Worm (Caenorhabditis elegans) whole organism, L1 larva: Measurements from ENCODE around the gene cyp-25A3.

ENCODE experiments used
- C16A3.4 ChIP-seq: fragments of 150-350 bp; optimal IDR thresholded peaks from 2 replicates; lab custom pipeline; 2014; ENCODE audit warnings: missing biosample characterization, missing genetic modification characterization
- C34B4.2 ChIP-seq: sonication (generic microtip); optimal IDR thresholded peaks from 2 replicates; lab custom pipeline; 2017; ENCODE audit warnings: mild to moderate bottlenecking, missing genetic modification characterization, missing compliant biosample characterization
- F16B12.6 ChIP-seq: fragments of 150-350 bp; optimal IDR thresholded peaks from 2 replicates; lab custom pipeline; 2014; ENCODE audit warnings: missing biosample characterization, missing genetic modification characterization
- ama-1 ChIP-seq: fragments of 150-350 bp; optimal IDR thresholded peaks from 2 replicates; lab custom pipeline; 2014
- blmp-1 ChIP-seq: fragments of 150-350 bp; optimal IDR thresholded peaks from 2 replicates; lab custom pipeline; 2014; ENCODE audit warnings: missing biosample characterization, missing genetic modification characterization
- dsc-1 ChIP-seq: sonication (generic microtip); optimal IDR thresholded peaks from 2 replicates; lab custom pipeline; 2016; ENCODE audit warnings: mild to moderate bottlenecking, missing genetic modification characterization, missing compliant biosample characterization
- efl-1 ChIP-seq, 4 experiments: fragments of 150-350 bp; optimal IDR thresholded peaks in 3 of 4; peaks in 1 of 4; 1 replicate in 1 of 4; 2 replicates in 3 of 4; lab custom pipeline; 2014; ENCODE audit warnings: missing biosample characterization in 2 of 4, missing genetic modification characterization in 2 of 4, missing genetic modification reagents in 2 of 4
- egl-27 ChIP-seq, 2 experiments: fragments of 150-350 bp in 1 of 2; sonication (generic microtip); optimal IDR thresholded peaks; 3 replicates each; lab custom pipeline; 2017 to 2018; ENCODE audit warnings: missing biosample characterization in 2 of 2, missing genetic modification characterization in 2 of 2, missing genetic modification reagents in 2 of 2
- elt-2 ChIP-seq: sonication (generic microtip); optimal IDR thresholded peaks from 2 replicates; lab custom pipeline; 2016; ENCODE audit warnings: missing genetic modification characterization, mild to moderate bottlenecking, inconsistent platforms, missing compliant biosample characterization, missing genetic modification reagents
- elt-3 ChIP-seq, 6 experiments: fragments of 150-350 bp in 1 of 6; sonication (generic microtip); optimal IDR thresholded peaks; 2 replicates each; lab custom pipeline; 2017 to 2018; ENCODE audit warnings: missing biosample characterization in 6 of 6, missing genetic modification characterization in 6 of 6, inconsistent platforms in 1 of 6
- ets-5 ChIP-seq: fragments of 200-800 bp; sonication (Bioruptor generic); IDR thresholded peaks from 2 replicates; pipeline ENCODE4 v1.3.6; 2022; ENCODE audit warnings: missing genetic modification characterization, missing compliant biosample characterization
- fkh-4 ChIP-seq: sonication (generic microtip); optimal IDR thresholded peaks from 2 replicates; lab custom pipeline; 2016; ENCODE audit warnings: missing compliant biosample characterization, missing genetic modification characterization, borderline replicate concordance
- fkh-8 ChIP-seq: sonication (generic microtip); optimal IDR thresholded peaks from 2 replicates; lab custom pipeline; 2016; ENCODE audit warnings: mild to moderate bottlenecking, missing genetic modification characterization, missing compliant biosample characterization
- hlh-17 ChIP-seq: fragments of 200-800 bp; sonication (Bioruptor generic); optimal IDR thresholded peaks from 2 replicates; lab custom pipeline; 2018; ENCODE audit warnings: missing genetic modification characterization, mild to moderate bottlenecking, missing compliant biosample characterization, moderate library complexity, borderline replicate concordance
- hlh-4 ChIP-seq: sonication (generic microtip); optimal IDR thresholded peaks from 2 replicates; lab custom pipeline; 2016; ENCODE audit warnings: mild to moderate bottlenecking, missing genetic modification characterization, missing compliant biosample characterization
- lin-13 ChIP-seq: fragments of 150-350 bp; optimal IDR thresholded peaks from 2 replicates; lab custom pipeline; 2014; ENCODE audit warnings: missing biosample characterization, missing genetic modification reagents, missing genetic modification characterization
- lin-14 ChIP-seq: fragments of 200-800 bp; sonication (Bioruptor generic); optimal IDR thresholded peaks from 2 replicates; lab custom pipeline; 2018; ENCODE audit warnings: mild to moderate bottlenecking, missing genetic modification characterization, moderate library complexity, missing compliant biosample characterization
- lin-35 ChIP-seq, 2 experiments: fragments of 150-350 bp; optimal IDR thresholded peaks; 2 replicates each; lab custom pipeline; 2014; ENCODE audit warnings: missing biosample characterization in 2 of 2, missing genetic modification characterization in 2 of 2, missing genetic modification reagents in 2 of 2
- lin-39 ChIP-seq: fragments of 150-350 bp; optimal IDR thresholded peaks from 2 replicates; lab custom pipeline; 2014; ENCODE audit warnings: missing biosample characterization, missing genetic modification reagents, missing genetic modification characterization
- lir-3 ChIP-seq: sonication (generic microtip); optimal IDR thresholded peaks from 2 replicates; lab custom pipeline; 2016; ENCODE audit warnings: mild to moderate bottlenecking, missing genetic modification characterization, moderate library complexity, missing compliant biosample characterization; ENCODE audit not compliant: poor library complexity
- lsy-2 ChIP-seq, 2 experiments: fragments of 150-350 bp; optimal IDR thresholded peaks; 2 replicates each; lab custom pipeline; 2014; ENCODE audit warnings: missing biosample characterization in 2 of 2, missing genetic modification characterization in 2 of 2
- mab-9 ChIP-seq: fragments of 200-800 bp; sonication (Bioruptor generic); IDR thresholded peaks from 2 replicates; pipeline ENCODE4 v1.3.6; 2022; ENCODE audit warnings: missing genetic modification reagents, missing genetic modification characterization, missing compliant biosample characterization
- mep-1 ChIP-seq: fragments of 150-350 bp; optimal IDR thresholded peaks from 2 replicates; lab custom pipeline; 2014; ENCODE audit warnings: missing biosample characterization, missing genetic modification characterization
- nhr-19 ChIP-seq: fragments of 200-800 bp; sonication (Bioruptor generic); conservative IDR thresholded peaks from 2 replicates; pipeline ENCODE4 v1.3.6; 2022; ENCODE audit warnings: missing genetic modification characterization, missing compliant biosample characterization
- nhr-20 ChIP-seq: sonication (generic microtip); optimal IDR thresholded peaks from 2 replicates; lab custom pipeline; 2016; ENCODE audit warnings: mild to moderate bottlenecking, missing genetic modification characterization, missing compliant biosample characterization
- nhr-47 ChIP-seq: sonication (generic microtip); optimal IDR thresholded peaks from 2 replicates; lab custom pipeline; 2016; ENCODE audit warnings: mild to moderate bottlenecking, missing genetic modification characterization, moderate library complexity, missing compliant biosample characterization
- nhr-71 ChIP-seq: sonication (generic microtip); optimal IDR thresholded peaks from 2 replicates; lab custom pipeline; 2016; ENCODE audit warnings: mild to moderate bottlenecking, missing genetic modification characterization, moderate library complexity, missing compliant biosample characterization
- nhr-90 ChIP-seq: sonication (generic microtip); optimal IDR thresholded peaks from 2 replicates; lab custom pipeline; 2016; ENCODE audit warnings: mild to moderate bottlenecking, missing genetic modification characterization, missing compliant biosample characterization; ENCODE audit not compliant: poor library complexity
- pag-3 ChIP-seq: sonication (generic microtip); optimal IDR thresholded peaks from 2 replicates; lab custom pipeline; 2017; ENCODE audit warnings: missing genetic modification characterization, mild to moderate bottlenecking, missing compliant biosample characterization, antibody characterized with exemption, borderline replicate concordance; ENCODE audit not compliant: insufficient read depth
- rnt-1 ChIP-seq: sonication (generic microtip); optimal IDR thresholded peaks from 2 replicates; lab custom pipeline; 2016; ENCODE audit warnings: mild to moderate bottlenecking, missing genetic modification characterization, moderate library complexity, missing compliant biosample characterization
- snpc-4 ChIP-seq: fragments of 150-350 bp; optimal IDR thresholded peaks from 2 replicates; lab custom pipeline; 2014; ENCODE audit warnings: missing biosample characterization, missing genetic modification characterization
- snu-23 ChIP-seq: sonication (generic microtip); optimal IDR thresholded peaks from 2 replicates; lab custom pipeline; 2016; ENCODE audit warnings: missing genetic modification characterization, missing compliant biosample characterization
- sptf-1 ChIP-seq: fragments of 150-350 bp; optimal IDR thresholded peaks from 2 replicates; lab custom pipeline; 2014; ENCODE audit warnings: missing biosample characterization, missing genetic modification characterization
- sup-37 ChIP-seq: fragments of 200-800 bp; sonication (Bioruptor generic); optimal IDR thresholded peaks from 2 replicates; lab custom pipeline; 2018; ENCODE audit warnings: mild to moderate bottlenecking, missing genetic modification characterization, missing compliant biosample characterization
- tbx-2 ChIP-seq: sonication (generic microtip); optimal IDR thresholded peaks from 2 replicates; lab custom pipeline; 2016; ENCODE audit warnings: missing genetic modification characterization, missing compliant biosample characterization
- tlp-1 ChIP-seq: fragments of 150-350 bp; optimal IDR thresholded peaks from 2 replicates; lab custom pipeline; 2014; ENCODE audit warnings: missing biosample characterization, missing genetic modification characterization
- unc-98 ChIP-seq: fragments of 200-800 bp; sonication (Bioruptor generic); IDR thresholded peaks from 2 replicates; pipeline ENCODE4 v1.3.6; 2022; ENCODE audit warnings: missing genetic modification characterization, missing compliant biosample characterization
- ztf-4 ChIP-seq: fragments of 150-350 bp; optimal IDR thresholded peaks from 2 replicates; lab custom pipeline; 2014; ENCODE audit warnings: missing biosample characterization, missing genetic modification characterization

The cyp-25A3 gene

ce11 chrIII:3801379-3801894 is 38.1 kb downstream of the cyp-25A3 start (continued):
- TF ChIP-seq egl-27 (tag; optimal IDR thresholded peaks at IDR 0.05; lab: Kevin White, UChicago) (peak; percentile 93 to 96), mab-9 (GFP tag; lab: Robert Waterston, UW) (peak; percentile 82), hlh-17 (GFP tag; lab: Kevin White, UChicago) (no peak), snpc-4 (tag; lab: Kevin White, UChicago) (peak; percentile 78), pag-3 (peak; percentile 51), hlh-4 (tag; lab: Kevin White, UChicago) (no peak), elt-2 (peak; percentile 62), lir-3 (tag; lab: Kevin White, UChicago) (peak; percentile 90), lin-39 (tag; lab: Kevin White, UChicago) (peak; percentile 77), elt-3 (tag; optimal IDR thresholded peaks at IDR 0.05; lab: Kevin White, UChicago) (peak in 5 of 6 experiments; percentile 59 to 91 (median 81)), tbx-2 (tag; lab: Kevin White, UChicago) (peak; percentile 99), rnt-1 (tag; lab: Kevin White, UChicago) (peak; percentile 92)

ce11 chrIII:3800934-3801252 is 38.6 kb downstream of the cyp-25A3 start:
- TF ChIP-seq efl-1 (optimal IDR thresholded peaks at IDR 0.05; lab: Kevin White, UChicago) (no peak), efl-1 (GFP tag; optimal IDR thresholded peaks at IDR 0.05 in 1 of 2; lab: Kevin White, UChicago) (peak in 1 of 2 experiments; percentile 81), lin-13 (GFP tag; lab: Kevin White, UChicago) (no peak)
- TF ChIP-seq, all 84 proteins: peak for 1

ce11 chrIII:3800240-3800933 is 39.1 kb downstream of the cyp-25A3 start, which contains the start of gene mtm-3:
Gene mtm-3, minus strand, starts transcription at chrIII:3800467.
- TF ChIP-seq efl-1 (optimal IDR thresholded peaks at IDR 0.05; lab: Kevin White, UChicago) (no peak), efl-1 (GFP tag; optimal IDR thresholded peaks at IDR 0.05 in 1 of 2; lab: Kevin White, UChicago) (peak in 1 of 2 experiments; percentile 41), blmp-1 (tag; lab: Kevin White, UChicago) (peak; percentile 80), sptf-1 (no peak), nhr-71 (tag; lab: Kevin White, UChicago) (no peak)

- TF ChIP-seq C34B4.2 (no peak), blmp-1 (tag; lab: Kevin White, UChicago) (peak; percentile 65), snu-23 (GFP tag; lab: Kevin White, UChicago) (peak; percentile 60), ets-5 (GFP tag; lab: Robert Waterston, UW) (no peak), nhr-20 (peak; percentile 57), snpc-4 (tag; lab: Kevin White, UChicago) (no peak), elt-2 (peak; percentile 35), ama-1 (lab: Kevin White, UChicago) (peak; percentile 12), fkh-4 (tag; lab: Kevin White, UChicago) (no peak), ztf-4 (no peak), tlp-1 (no peak), nhr-71 (tag; lab: Kevin White, UChicago) (peak; percentile 55), pag-3 (peak; percentile 7), lsy-2 (tag; optimal IDR thresholded peaks at IDR 0.05; lab: Kevin White, UChicago) (peak; percentile 38 to 40), tbx-2 (tag; lab: Kevin White, UChicago) (peak; percentile 21), mep-1 (peak; percentile 10), lin-35 (GFP tag; optimal IDR thresholded peaks at IDR 0.05; lab: Kevin White, UChicago) (peak in 1 of 2 experiments; percentile 66), sup-37 (GFP tag; lab: Kevin White, UChicago) (no peak), unc-98 (GFP tag; lab: Robert Waterston, UW) (no peak), fkh-8 (tag; lab: Kevin White, UChicago) (no peak), dsc-1 (tag; lab: Kevin White, UChicago) (no peak), efl-1 (optimal IDR thresholded peaks at IDR 0.05; lab: Kevin White, UChicago) (peak; percentile 12 to 22), efl-1 (GFP tag; optimal IDR thresholded peaks at IDR 0.05 in 1 of 2; lab: Kevin White, UChicago) (peak in 1 of 2 experiments; percentile 83), nhr-90 (tag; lab: Kevin White, UChicago) (peak; percentile 45), F16B12.6 (tag; lab: Kevin White, UChicago) (no peak), hlh-4 (tag; lab: Kevin White, UChicago) (no peak), C16A3.4 (tag; lab: Kevin White, UChicago) (no peak), lin-14 (peak; percentile 63), nhr-19 (GFP tag; lab: Robert Waterston, UW) (peak; percentile 44), elt-3 (tag; optimal IDR thresholded peaks at IDR 0.05; lab: Kevin White, UChicago) (peak in 4 of 6 experiments; percentile 29 to 75 (median 49)), nhr-47 (tag; lab: Kevin White, UChicago) (peak; percentile 15)
Measured at ce11 chrIII:3799213-3799612, 40.3 kb downstream of the cyp-25A3 start.
